Fruit fly (Drosophila melanogaster) whole organism, embryonic: Measurements from ENCODE around the gene Muted.

Source experiments
- Adf1 ChIP-seq: fragments of 200-800 bp; sonication (Bioruptor generic); IDR thresholded peaks from 2 replicates; pipeline ENCODE4 v1.3.6; 2022; ENCODE audit warnings: missing biosample characterization, missing genetic modification characterization
- BtbVII ChIP-seq: fragments of 200-800 bp; sonication (Bioruptor generic); optimal IDR thresholded peaks from 3 replicates; lab custom pipeline; 2017; ENCODE audit warnings: missing biosample characterization, mild to moderate bottlenecking, missing genetic modification characterization
- C15 ChIP-seq: fragments of 200-800 bp; sonication (Bioruptor generic); IDR thresholded peaks from 3 replicates; pipeline ENCODE4 v1.3.6; 2022; ENCODE audit warnings: missing biosample characterization, missing genetic modification characterization
- CG10565 ChIP-seq: fragments of 200-800 bp; sonication (Bioruptor generic); optimal IDR thresholded peaks from 3 replicates; lab custom pipeline; 2016; ENCODE audit warnings: missing biosample characterization, mild to moderate bottlenecking, missing genetic modification characterization
- CG11696 ChIP-seq: fragments of 200-800 bp; sonication (Bioruptor generic); IDR thresholded peaks from 2 replicates; pipeline ENCODE4 v1.3.6; 2022; ENCODE audit warnings: missing biosample characterization, missing genetic modification characterization
- CG12071 ChIP-seq: fragments of 200-800 bp; sonication (Bioruptor generic); optimal IDR thresholded peaks from 3 replicates; lab custom pipeline; 2018; ENCODE audit warnings: missing biosample characterization, mild to moderate bottlenecking, missing genetic modification characterization
- CG12104 ChIP-seq: fragments of 200-800 bp; sonication (Bioruptor generic); optimal IDR thresholded peaks from 3 replicates; lab custom pipeline; 2016; ENCODE audit warnings: missing biosample characterization, missing genetic modification characterization
- CG13424 ChIP-seq: fragments of 200-800 bp; sonication (Bioruptor generic); optimal IDR thresholded peaks from 2 replicates; lab custom pipeline; 2019; ENCODE audit warnings: missing biosample characterization, mild to moderate bottlenecking, missing genetic modification characterization, moderate library complexity
- CG13894 ChIP-seq: fragments of 200-800 bp; sonication (Bioruptor generic); optimal IDR thresholded peaks from 3 replicates; lab custom pipeline; 2018; ENCODE audit warnings: missing biosample characterization, mild to moderate bottlenecking, missing genetic modification characterization, moderate library complexity
- CG14710 ChIP-seq: fragments of 200-800 bp; sonication (Bioruptor generic); optimal IDR thresholded peaks from 3 replicates; lab custom pipeline; 2019; ENCODE audit warnings: missing biosample characterization, mild to moderate bottlenecking, missing genetic modification characterization, moderate library complexity
- CG1529 ChIP-seq: fragments of 200-800 bp; sonication (Bioruptor generic); optimal IDR thresholded peaks from 3 replicates; lab custom pipeline; 2018; ENCODE audit warnings: missing biosample characterization, missing genetic modification characterization
- CG16815 ChIP-seq: fragments of 200-800 bp; sonication (Bioruptor generic); optimal IDR thresholded peaks from 3 replicates; lab custom pipeline; 2017; ENCODE audit warnings: missing biosample characterization, mild to moderate bottlenecking, missing genetic modification characterization
- CG17361 ChIP-seq: fragments of 200-800 bp; sonication (Bioruptor generic); IDR thresholded peaks from 3 replicates; pipeline ENCODE4 v1.3.6; 2022; ENCODE audit warnings: missing biosample characterization, missing genetic modification characterization
- CG17568 ChIP-seq: fragments of 200-800 bp; sonication (Bioruptor generic); optimal IDR thresholded peaks from 2 replicates; lab custom pipeline; 2018; ENCODE audit warnings: missing biosample characterization, mild to moderate bottlenecking, missing genetic modification characterization, moderate library complexity
- CG17802 ChIP-seq: fragments of 200-800 bp; sonication (Bioruptor generic); optimal IDR thresholded peaks from 2 replicates; lab custom pipeline; 2018; ENCODE audit warnings: missing biosample characterization, mild to moderate bottlenecking, missing genetic modification characterization, moderate library complexity
- CG1792 ChIP-seq: fragments of 200-800 bp; sonication (Bioruptor generic); optimal IDR thresholded peaks from 2 replicates; lab custom pipeline; 2016; ENCODE audit warnings: missing biosample characterization, missing genetic modification characterization
- CG31441 ChIP-seq: fragments of 200-800 bp; sonication (Bioruptor generic); IDR thresholded peaks from 2 replicates; pipeline ENCODE4 v1.3.6; 2022; ENCODE audit warnings: missing biosample characterization, missing genetic modification characterization
- CG32532 ChIP-seq: fragments of 200-800 bp; sonication (Bioruptor generic); IDR thresholded peaks from 2 replicates; pipeline ENCODE4 v1.3.6; 2022; ENCODE audit warnings: missing biosample characterization, missing genetic modification characterization
- CG3838 ChIP-seq: fragments of 200-800 bp; sonication (Bioruptor generic); optimal IDR thresholded peaks from 3 replicates; lab custom pipeline; 2016; ENCODE audit warnings: missing biosample characterization, missing genetic modification characterization
- CG4328 ChIP-seq: fragments of 200-800 bp; sonication (Bioruptor generic); optimal IDR thresholded peaks from 3 replicates; lab custom pipeline; 2017; ENCODE audit warnings: missing biosample characterization, missing genetic modification reagents, missing genetic modification characterization
- CG6854 ChIP-seq: fragments of 200-800 bp; sonication (Bioruptor generic); optimal IDR thresholded peaks from 3 replicates; lab custom pipeline; 2017; ENCODE audit warnings: missing biosample characterization, mild to moderate bottlenecking, missing genetic modification characterization
- CG7745 ChIP-seq: fragments of 200-800 bp; sonication (Bioruptor generic); optimal IDR thresholded peaks from 2 replicates; lab custom pipeline; 2018; ENCODE audit warnings: missing biosample characterization, mild to moderate bottlenecking, missing genetic modification characterization, moderate library complexity
- CG9932 ChIP-seq: fragments of 200-800 bp; sonication (Bioruptor generic); IDR thresholded peaks from 2 replicates; pipeline ENCODE4 v1.3.6; 2022; ENCODE audit warnings: missing biosample characterization, missing genetic modification characterization
- D19B ChIP-seq: fragments of 200-800 bp; sonication (Bioruptor generic); optimal IDR thresholded peaks from 2 replicates; lab custom pipeline; 2017; ENCODE audit warnings: missing biosample characterization, mild to moderate bottlenecking, missing genetic modification characterization
- Doc2 ChIP-seq: fragments of 200-800 bp; sonication (Bioruptor generic); IDR thresholded peaks from 2 replicates; pipeline ENCODE4 v1.3.6; 2022; ENCODE audit warnings: missing biosample characterization, missing genetic modification characterization
- Doc3 ChIP-seq: fragments of 200-800 bp; sonication (Bioruptor generic); IDR thresholded peaks from 3 replicates; pipeline ENCODE4 v1.3.6; 2022; ENCODE audit warnings: missing biosample characterization, missing genetic modification characterization; ENCODE audit not compliant: partially characterized antibody
- Ets65A ChIP-seq: fragments of 200-800 bp; sonication (Bioruptor generic); peaks from one replicate; lab custom pipeline; 2016; ENCODE audit warnings: missing biosample characterization, missing genetic modification characterization
- Fer2 ChIP-seq: fragments of 200-800 bp; sonication (Bioruptor generic); optimal IDR thresholded peaks from 2 replicates; lab custom pipeline; 2018; ENCODE audit warnings: missing biosample characterization, mild to moderate bottlenecking, missing genetic modification characterization, moderate library complexity
- HLH3B ChIP-seq: fragments of 200-800 bp; sonication (Bioruptor generic); IDR thresholded peaks from 2 replicates; pipeline ENCODE4 v1.3.6; 2022; ENCODE audit warnings: missing biosample characterization, missing genetic modification characterization
- NC2α ChIP-seq: fragments of 200-800 bp; sonication (Bioruptor generic); optimal IDR thresholded peaks from 2 replicates; lab custom pipeline; 2016; ENCODE audit warnings: missing biosample characterization, missing genetic modification characterization
- al ChIP-seq: fragments of 200-800 bp; sonication (Bioruptor generic); IDR thresholded peaks from 2 replicates; pipeline ENCODE4 v1.3.6; 2022; ENCODE audit warnings: missing biosample characterization, missing genetic modification characterization
- bowl ChIP-seq: fragments of 200-800 bp; sonication (Bioruptor generic); IDR thresholded peaks from 2 replicates; pipeline ENCODE4 v1.3.6; 2022; ENCODE audit warnings: missing biosample characterization, missing genetic modification characterization
- chn ChIP-seq: fragments of 200-800 bp; sonication (Bioruptor generic); optimal IDR thresholded peaks from 2 replicates; lab custom pipeline; 2016; ENCODE audit warnings: missing biosample characterization, missing genetic modification characterization
- ci ChIP-seq: fragments of 200-800 bp; sonication (Bioruptor generic); IDR thresholded peaks from 3 replicates; pipeline ENCODE4 v1.3.6; 2022; ENCODE audit warnings: missing biosample characterization, missing genetic modification characterization
- dysf ChIP-seq: fragments of 200-800 bp; sonication (Bioruptor generic); IDR thresholded peaks from 3 replicates; pipeline ENCODE4 v1.3.6; 2022; ENCODE audit warnings: missing biosample characterization, missing genetic modification characterization
- fru ChIP-seq: fragments of >200 bp; optimal IDR thresholded peaks from 2 replicates; lab custom pipeline; 2017
- gce ChIP-seq: fragments of 200-800 bp; sonication (Bioruptor generic); IDR thresholded peaks from 3 replicates; pipeline ENCODE4 v1.3.6; 2022; ENCODE audit warnings: missing biosample characterization, missing genetic modification characterization
- hbn ChIP-seq: fragments of 200-800 bp; sonication (Bioruptor generic); IDR thresholded peaks from 2 replicates; pipeline ENCODE4 v1.3.6; 2022; ENCODE audit warnings: missing biosample characterization, missing genetic modification characterization; ENCODE audit not compliant: partially characterized antibody
- jing ChIP-seq: fragments of 200-800 bp; sonication (Bioruptor generic); optimal IDR thresholded peaks from 2 replicates; lab custom pipeline; 2018; ENCODE audit warnings: missing biosample characterization, mild to moderate bottlenecking, missing genetic modification characterization
- jumu ChIP-seq: fragments of 200-800 bp; sonication (Bioruptor generic); optimal IDR thresholded peaks from 3 replicates; lab custom pipeline; 2016; ENCODE audit warnings: missing biosample characterization, missing genetic modification characterization
- ken ChIP-seq: fragments of 200-800 bp; sonication (Bioruptor generic); IDR thresholded peaks from 3 replicates; pipeline ENCODE4 v1.3.6; 2022; ENCODE audit warnings: missing biosample characterization, missing genetic modification characterization
- lov ChIP-seq, 2 experiments: fragments of 200-800 bp in 1 of 2; fragments of >200 bp in 1 of 2; sonication (Bioruptor generic) in 1 of 2; IDR thresholded peaks in 1 of 2; optimal IDR thresholded peaks in 1 of 2; 2 replicates in 1 of 2; 3 replicates in 1 of 2; pipeline versions ENCODE4 v1.3.6 to Lab custom; 2017 to 2022; ENCODE audit warnings: missing biosample characterization in 1 of 2, missing genetic modification characterization in 1 of 2
- mirr ChIP-seq: fragments of 200-800 bp; sonication (Bioruptor generic); optimal IDR thresholded peaks from 3 replicates; lab custom pipeline; 2018; ENCODE audit warnings: missing biosample characterization, mild to moderate bottlenecking, missing genetic modification characterization
- mld ChIP-seq: fragments of 200-800 bp; sonication (Bioruptor generic); IDR thresholded peaks from 3 replicates; pipeline ENCODE4 v1.3.6; 2022; ENCODE audit warnings: missing biosample characterization, missing genetic modification characterization; ENCODE audit not compliant: partially characterized antibody
- peb ChIP-seq: fragments of 200-800 bp; sonication (Bioruptor generic); IDR thresholded peaks from 2 replicates; pipeline ENCODE4 v1.3.6; 2022; ENCODE audit warnings: missing biosample characterization, missing genetic modification characterization
- prd ChIP-seq, 3 experiments: fragments of >200 bp in 2 of 3; fragments of 200-800 bp in 1 of 3; sonication (Bioruptor generic) in 1 of 3; optimal IDR thresholded peaks in 2 of 3; IDR thresholded peaks in 1 of 3; 2 replicates in 2 of 3; 3 replicates in 1 of 3; pipeline versions ENCODE4 v1.3.6 to Lab custom; 2017 to 2022; ENCODE audit warnings: missing biosample characterization in 1 of 3, missing genetic modification characterization in 1 of 3
- pzg ChIP-seq: fragments of 200-800 bp; sonication (Bioruptor generic); optimal IDR thresholded peaks from 3 replicates; lab custom pipeline; 2018; ENCODE audit warnings: missing biosample characterization, mild to moderate bottlenecking, missing genetic modification characterization, moderate library complexity
- run ChIP-seq: fragments of 200-800 bp; sonication (Bioruptor generic); optimal IDR thresholded peaks from 3 replicates; lab custom pipeline; 2018; ENCODE audit warnings: missing biosample characterization, mild to moderate bottlenecking, missing genetic modification characterization
- schlank ChIP-seq: fragments of 200-800 bp; sonication (Bioruptor generic); optimal IDR thresholded peaks from 2 replicates; lab custom pipeline; 2018; ENCODE audit warnings: missing biosample characterization, mild to moderate bottlenecking, missing genetic modification characterization
- tap ChIP-seq: fragments of 200-800 bp; optimal IDR thresholded peaks from 3 replicates; lab custom pipeline; 2019; ENCODE audit warnings: missing biosample characterization, mild to moderate bottlenecking, missing genetic modification characterization, moderate library complexity
- tgo ChIP-seq: fragments of 200-800 bp; sonication (Bioruptor generic); IDR thresholded peaks from 3 replicates; pipeline ENCODE4 v1.3.6; 2022; ENCODE audit warnings: missing biosample characterization, missing genetic modification characterization

Muted gene

dm6 chr3R:22400246-22400645 is 37.8 kb downstream of the Muted start (continued):
- no peak for TF ChIP-seq lov (optimal IDR thresholded peaks at IDR 0.05; lab: Kevin White, UChicago)
- no peak for TF ChIP-seq lov (GFP tag; IDR thresholded peaks at IDR 0.05; lab: Robert Waterston, UW)
- no peak for TF ChIP-seq CG10565 (GFP tag; lab: Kevin White, UChicago)
- TF ChIP-seq Ets65A (GFP tag; lab: Kevin White, UChicago) = peak; percentile 16
- TF ChIP-seq Fer2 (tag; lab: Kevin White, UChicago) = no peak
- TF ChIP-seq NC2α (GFP tag; lab: Kevin White, UChicago) = no peak
- TF ChIP-seq CG11696 = no peak
- no peak for TF ChIP-seq Doc3 (GFP tag; lab: Robert Waterston, UW)
- no peak for TF ChIP-seq CG17568
- TF ChIP-seq run = no peak
- TF ChIP-seq gce = 0 out of 3 replicates have a peak, but pooled peaks have one; percentile 29
- no peak for TF ChIP-seq hbn (GFP tag; lab: Robert Waterston, UW)
- TF ChIP-seq mld (GFP tag; lab: Robert Waterston, UW) = no peak
- no peak for TF ChIP-seq CG31441
- no peak for TF ChIP-seq ken (GFP tag; lab: Robert Waterston, UW)
- TF ChIP-seq CG12104 (GFP tag; lab: Kevin White, UChicago) = no peak
- no peak for TF ChIP-seq CG3838 (GFP tag; lab: Kevin White, UChicago)
- peak; percentile 28; the same call in 1 of the 2 replicates for TF ChIP-seq al (GFP tag; lab: Robert Waterston, UW)
- TF ChIP-seq HLH3B (GFP tag; lab: Robert Waterston, UW) = peak; percentile 53; the same call in 1 of the 2 replicates
- peak; percentile 68 for TF ChIP-seq CG9932
- peak; percentile 21; the same call in 1 of the 3 replicates for TF ChIP-seq tgo (GFP tag; lab: Robert Waterston, UW)
- no peak for TF ChIP-seq jing (GFP tag; lab: Kevin White, UChicago)
- TF ChIP-seq dysf = peak; percentile 83
- no peak for TF ChIP-seq chn (GFP tag; lab: Kevin White, UChicago)
- no peak for TF ChIP-seq CG17361 (GFP tag; lab: Robert Waterston, UW)
- TF ChIP-seq CG14710 (tag; lab: Kevin White, UChicago) = no peak
- no peak for TF ChIP-seq CG1792
- TF ChIP-seq pzg (GFP tag; lab: Kevin White, UChicago) = no peak
- TF ChIP-seq bowl (GFP tag; lab: Robert Waterston, UW) = no peak
- TF ChIP-seq CG4328 = no peak
- no peak for TF ChIP-seq tap (tag; lab: Kevin White, UChicago)
- no peak for TF ChIP-seq CG1529
- TF ChIP-seq peb (GFP tag; lab: Robert Waterston, UW) = no peak
- TF ChIP-seq CG7745 (tag; lab: Kevin White, UChicago) = no peak
- TF ChIP-seq ci = no peak
- TF ChIP-seq CG32532 = peak; percentile 75
- TF ChIP-seq CG16815 (GFP tag; lab: Kevin White, UChicago) = no peak
- no peak for TF ChIP-seq schlank
- TF ChIP-seq D19B (GFP tag; lab: Kevin White, UChicago) = no peak

- TF ChIP-seq C15 (GFP tag; lab: Robert Waterston, UW) = no peak
- peak; percentile 17; the same call in 1 of the 2 replicates for TF ChIP-seq Adf1
Measured at dm6 chr3R:22402355-22402754, 39.9 kb downstream of the Muted start, which contains the start of gene CG13856. Gene CG13856 (plus strand): TSS chr3R:22402655.

- TF ChIP-seq CG12071 (GFP tag; lab: Kevin White, UChicago) (no peak), CG13424 (no peak), Doc2 (GFP tag; lab: Robert Waterston, UW) (no peak), CG6854 (GFP tag; lab: Kevin White, UChicago) (no peak), mirr (GFP tag; lab: Kevin White, UChicago) (no peak), run (no peak), BtbVII (GFP tag; lab: Kevin White, UChicago) (no peak), jumu (no peak), fru (lab: Kevin White, UChicago) (no peak), prd (optimal IDR thresholded peaks at IDR 0.05; lab: Kevin White, UChicago) (no peak), prd (GFP tag; IDR thresholded peaks at IDR 0.05; lab: Robert Waterston, UW) (no peak), CG3838 (GFP tag; lab: Kevin White, UChicago) (no peak), CG17802 (no peak), CG13894 (tag; lab: Kevin White, UChicago) (no peak)
Measured at dm6 chr3R:22405639-22406038, 43.2 kb downstream of the Muted start, which contains the start of gene CG13855. Gene CG13855 (plus strand): TSS chr3R:22405939.
